Comparison of ENCODE assay signal across 3 fruit fly cellular contexts in genomic region chrX:13136939-13137697, dm6.
TF ChIP-seq lines count a peak whose summit lies in the region.

No protein-coding gene starts in this region.

TF ChIP-seq in whole organism, embryonic, 481 proteins besides CTCF, POLR2A, EP300 and RAD21 (continued from another document and continues in another):
- TF ChIP-seq Usf (GFP tag; optimal IDR thresholded peaks at IDR 0.05; lab: Kevin White, UChicago) (no peak), CG11398 (GFP tag; optimal IDR thresholded peaks at IDR 0.05; lab: Kevin White, UChicago) (no peak), Bdp1 (GFP tag; optimal IDR thresholded peaks at IDR 0.05; lab: Kevin White, UChicago) (no peak), CG43689 (GFP tag; IDR thresholded peaks at IDR 0.05; lab: Robert Waterston, UW) (no peak; the same call in 1 of the 2 replicates), Dll (GFP tag; IDR thresholded peaks at IDR 0.05; lab: Robert Waterston, UW; ENCODE audit: partially characterized antibody) (no peak), unc-4 (GFP tag; IDR thresholded peaks at IDR 0.05; lab: Robert Waterston, UW; ENCODE audit: partially characterized antibody) (no peak), chinmo (GFP tag; IDR thresholded peaks at IDR 0.05; lab: Robert Waterston, UW; ENCODE audit: partially characterized antibody) (no peak), CG13287 (GFP tag; IDR thresholded peaks at IDR 0.05; lab: Robert Waterston, UW; ENCODE audit: partially characterized antibody) (no peak), Hand (GFP tag; optimal IDR thresholded peaks at IDR 0.05; lab: Kevin White, UChicago) (no peak), zen (tag; optimal IDR thresholded peaks at IDR 0.05; lab: Kevin White, UChicago) (no peak), CG31441 (GFP tag; IDR thresholded peaks at IDR 0.05; lab: Robert Waterston, UW) (peak; percentile 57), gce (GFP tag; IDR thresholded peaks at IDR 0.05; lab: Robert Waterston, UW) (peak; percentile 60; the same call in 2 of the 3 replicates), odd (GFP tag; optimal IDR thresholded peaks at IDR 0.05; lab: Kevin White, UChicago) (no peak), CG11560 (tag; IDR thresholded peaks at IDR 0.05; lab: Robert Waterston, UW) (no peak), ranshi (GFP tag; IDR thresholded peaks at IDR 0.05; lab: Robert Waterston, UW) (peak; percentile 71), knrl (GFP tag; IDR thresholded peaks at IDR 0.05; lab: Robert Waterston, UW; ENCODE audit: partially characterized antibody) (no peak), CG7987 (GFP tag; optimal IDR thresholded peaks at IDR 0.05; lab: Kevin White, UChicago) (no peak), Taf1 (GFP tag; IDR thresholded peaks at IDR 0.05; lab: Robert Waterston, UW) (no peak), Abd-B (GFP tag; optimal IDR thresholded peaks at IDR 0.05; lab: Kevin White, UChicago) (no peak), Atf-2 (GFP tag; optimal IDR thresholded peaks at IDR 0.05; lab: Kevin White, UChicago) (no peak), Spps (tag; optimal IDR thresholded peaks at IDR 0.05; lab: Kevin White, UChicago) (no peak), ac (GFP tag; optimal IDR thresholded peaks at IDR 0.05; lab: Kevin White, UChicago) (no peak), CG3726 (GFP tag; IDR thresholded peaks at IDR 0.05; lab: Robert Waterston, UW) (0 out of 3 replicates have a peak, but pooled peaks have one; percentile 62), CG4707 (GFP tag; optimal IDR thresholded peaks at IDR 0.05; lab: Kevin White, UChicago) (no peak), CG5245 (GFP tag; optimal IDR thresholded peaks at IDR 0.05; lab: Kevin White, UChicago) (no peak), Pdp1 (GFP tag; optimal IDR thresholded peaks at IDR 0.05; lab: Kevin White, UChicago) (peak; percentile 13 to 45), CG4617 (GFP tag; optimal IDR thresholded peaks at IDR 0.05; lab: Kevin White, UChicago; ENCODE audit: borderline replicate concordance) (no peak), CG12769 (tag; optimal IDR thresholded peaks at IDR 0.05; lab: Kevin White, UChicago) (no peak), toy (GFP tag; IDR thresholded peaks at IDR 0.05; lab: Robert Waterston, UW) (no peak), CG4282 (GFP tag; optimal IDR thresholded peaks at IDR 0.05; lab: Kevin White, UChicago) (no peak), CG7556 (GFP tag; optimal IDR thresholded peaks at IDR 0.05; lab: Kevin White, UChicago) (peak; percentile 39), CG10267 (tag; optimal IDR thresholded peaks at IDR 0.05; lab: Kevin White, UChicago) (peak; percentile 18), bigmax (GFP tag; optimal IDR thresholded peaks at IDR 0.05; lab: Kevin White, UChicago) (no peak), Meics (GFP tag; optimal IDR thresholded peaks at IDR 0.05; lab: Kevin White, UChicago) (peak; percentile 11), Trl (optimal IDR thresholded peaks at IDR 0.05; lab: Kevin White, UChicago) (peak in 1 of 2 experiments; percentile 18), Trl (GFP tag; optimal IDR thresholded peaks at IDR 0.05; lab: Kevin White, UChicago) (no peak), vnd (GFP tag; IDR thresholded peaks at IDR 0.05; lab: Robert Waterston, UW; ENCODE audit: partially characterized antibody) (no peak), CoRest (tag; optimal IDR thresholded peaks at IDR 0.05; lab: Kevin White, UChicago) (peak; percentile 37), Sox100B (GFP tag; optimal IDR thresholded peaks at IDR 0.05; lab: Kevin White, UChicago) (peak; percentile 47), unpg (GFP tag; optimal IDR thresholded peaks at IDR 0.05; lab: Kevin White, UChicago) (peak; percentile 47), CG17186 (GFP tag; optimal IDR thresholded peaks at IDR 0.05; lab: Kevin White, UChicago) (no peak), lov (optimal IDR thresholded peaks at IDR 0.05; lab: Kevin White, UChicago) (no peak), lov (GFP tag; IDR thresholded peaks at IDR 0.05; lab: Robert Waterston, UW) (no peak; the same call in 2 of the 3 replicates)

TF ChIP-seq in whole organism, prepupa, 60 proteins besides CTCF, POLR2A, EP300 and RAD21 (continued from another document):
- TF ChIP-seq CG7368 (GFP tag; optimal IDR thresholded peaks at IDR 0.05; lab: Kevin White, UChicago) (peak; percentile 44), acj6 (GFP tag; optimal IDR thresholded peaks at IDR 0.05; lab: Kevin White, UChicago) (peak; percentile 86), esn (GFP tag; optimal IDR thresholded peaks at IDR 0.05; lab: Kevin White, UChicago) (peak; percentile 70), salr (GFP tag; optimal IDR thresholded peaks at IDR 0.05; lab: Kevin White, UChicago) (no peak), Eip75B (GFP tag; optimal IDR thresholded peaks at IDR 0.05; lab: Kevin White, UChicago) (peak; percentile 85), fkh (GFP tag; optimal IDR thresholded peaks at IDR 0.05; lab: Kevin White, UChicago) (no peak), achi (GFP tag; optimal IDR thresholded peaks at IDR 0.05; lab: Kevin White, UChicago) (peak; percentile 48), Ets96B (tag; optimal IDR thresholded peaks at IDR 0.05; lab: Kevin White, UChicago) (peak; percentile 35), Hr4 (GFP tag; optimal IDR thresholded peaks at IDR 0.05; lab: Kevin White, UChicago) (peak; percentile 37), CG4318 (GFP tag; optimal IDR thresholded peaks at IDR 0.05; lab: Kevin White, UChicago) (no peak), ss (GFP tag; optimal IDR thresholded peaks at IDR 0.05; lab: Kevin White, UChicago) (peak; percentile 78 to 83), net (GFP tag; optimal IDR thresholded peaks at IDR 0.05; lab: Kevin White, UChicago) (peak; percentile 51), Smox (GFP tag; optimal IDR thresholded peaks at IDR 0.05; lab: Kevin White, UChicago) (peak; percentile 57), CG8632 (GFP tag; optimal IDR thresholded peaks at IDR 0.05; lab: Kevin White, UChicago) (peak; percentile 75), CG32006 (GFP tag; optimal IDR thresholded peaks at IDR 0.05; lab: Kevin White, UChicago) (peak; percentile 49), Eip93F (GFP tag; optimal IDR thresholded peaks at IDR 0.05; lab: Kevin White, UChicago) (peak; percentile 83), CG6792 (GFP tag; optimal IDR thresholded peaks at IDR 0.05; lab: Kevin White, UChicago) (peak; percentile 62), dsx (GFP tag; optimal IDR thresholded peaks at IDR 0.05; lab: Kevin White, UChicago; ENCODE audit: poor library complexity, severe bottlenecking) (peak; percentile 45), CG31627 (GFP tag; optimal IDR thresholded peaks at IDR 0.05; lab: Kevin White, UChicago) (peak; percentile 40), topi (GFP tag; optimal IDR thresholded peaks at IDR 0.05; lab: Kevin White, UChicago) (peak; percentile 81), CG8319 (GFP tag; optimal IDR thresholded peaks at IDR 0.05; lab: Kevin White, UChicago) (peak; percentile 53), Gug (GFP tag; IDR thresholded peaks at IDR 0.05; lab: Robert Waterston, UW) (0 out of 2 replicates have a peak, but pooled peaks have one; percentile 16), eg (GFP tag; IDR thresholded peaks at IDR 0.05; lab: Robert Waterston, UW) (no peak; the same call in 2 of the 3 replicates), svp (GFP tag; lab: Kevin White, UChicago) (peak; percentile 95), CG8119 (GFP tag; IDR thresholded peaks at IDR 0.05; lab: Robert Waterston, UW) (peak; percentile 65; the same call in 2 of the 3 replicates), CG6163 (GFP tag; IDR thresholded peaks at IDR 0.05; lab: Robert Waterston, UW) (peak; percentile 86), Eip78C (GFP tag; lab: Kevin White, UChicago) (peak; percentile 95), Hr38 (GFP tag; optimal IDR thresholded peaks at IDR 0.05; lab: Kevin White, UChicago) (no peak), spab (GFP tag; optimal IDR thresholded peaks at IDR 0.05; lab: Kevin White, UChicago) (peak; percentile 8), CG11902 (GFP tag; optimal IDR thresholded peaks at IDR 0.05; lab: Kevin White, UChicago) (peak; percentile 58), OdsH (GFP tag; optimal IDR thresholded peaks at IDR 0.05; lab: Kevin White, UChicago) (peak; percentile 61), CG11294 (GFP tag; IDR thresholded peaks at IDR 0.05; lab: Robert Waterston, UW) (0 out of 2 replicates have a peak, but pooled peaks have one; percentile 8), CG9139 (GFP tag; optimal IDR thresholded peaks at IDR 0.05; lab: Kevin White, UChicago) (peak; percentile 46), Blimp-1 (GFP tag; optimal IDR thresholded peaks at IDR 0.05; lab: Kevin White, UChicago) (peak; percentile 94), CG16779 (tag; optimal IDR thresholded peaks at IDR 0.05; lab: Kevin White, UChicago) (peak; percentile 52), CG15336 (GFP tag; IDR thresholded peaks at IDR 0.05; lab: Robert Waterston, UW) (peak; percentile 69), CG6854 (GFP tag; optimal IDR thresholded peaks at IDR 0.05; lab: Kevin White, UChicago) (peak; percentile 3)
TF ChIP-seq in whole organism, prepupa: peak in this region for 52.

TF ChIP-seq in whole organism, wandering third instar larva, 38 proteins besides CTCF, POLR2A, EP300 and RAD21 (continued from another document):
- TF ChIP-seq foxo (GFP tag; optimal IDR thresholded peaks at IDR 0.05; lab: Kevin White, UChicago) (peak in 1 of 2 experiments; percentile 89), woc (GFP tag; optimal IDR thresholded peaks at IDR 0.05; lab: Kevin White, UChicago) (peak; percentile 27), Myc (optimal IDR thresholded peaks at IDR 0.05; lab: Kevin White, UChicago) (no peak), HLH106 (tag; optimal IDR thresholded peaks at IDR 0.05; lab: Kevin White, UChicago) (peak; percentile 61), CG9705 (GFP tag; optimal IDR thresholded peaks at IDR 0.05; lab: Kevin White, UChicago) (no peak), Vsx2 (GFP tag; optimal IDR thresholded peaks at IDR 0.05; lab: Kevin White, UChicago; ENCODE audit: partially characterized antibody) (no peak), Hr78 (GFP tag; optimal IDR thresholded peaks at IDR 0.05; lab: Kevin White, UChicago) (no peak)
